Fruit fly (Drosophila melanogaster) whole organism, embryonic: ENCODE data around the gene ninaG.

Experiments
- B-H1 ChIP-seq: fragments of 200-800 bp; sonication (Bioruptor generic); IDR thresholded peaks from 3 replicates; pipeline ENCODE4 v1.3.6; 2022; ENCODE audit warnings: missing biosample characterization, missing genetic modification characterization
- BEAF-32 ChIP-seq: fragments of 200-800 bp; sonication (Bioruptor generic); optimal IDR thresholded peaks from 3 replicates; lab custom pipeline; 2017; ENCODE audit warnings: missing biosample characterization, missing genetic modification characterization, mild to moderate bottlenecking, moderate library complexity, missing genetic modification reagents
- Blimp-1 ChIP-seq: fragments of 200-800 bp; sonication (Bioruptor generic); optimal IDR thresholded peaks from 3 replicates; lab custom pipeline; 2018; ENCODE audit warnings: missing biosample characterization, missing genetic modification characterization, mild to moderate bottlenecking, moderate library complexity, missing genetic modification reagents
- CG11093 ChIP-seq: fragments of 200-800 bp; sonication (Bioruptor generic); IDR thresholded peaks from 3 replicates; pipeline ENCODE4 v1.3.6; 2022; ENCODE audit warnings: missing biosample characterization, missing genetic modification characterization
- CG12071 ChIP-seq: fragments of 200-800 bp; sonication (Bioruptor generic); optimal IDR thresholded peaks from 3 replicates; lab custom pipeline; 2018; ENCODE audit warnings: missing biosample characterization, mild to moderate bottlenecking, missing genetic modification characterization
- CG12104 ChIP-seq: fragments of 200-800 bp; sonication (Bioruptor generic); optimal IDR thresholded peaks from 3 replicates; lab custom pipeline; 2016; ENCODE audit warnings: missing biosample characterization, missing genetic modification characterization
- CG12391 ChIP-seq: fragments of 200-800 bp; sonication (Bioruptor generic); optimal IDR thresholded peaks from 3 replicates; lab custom pipeline; 2018; ENCODE audit warnings: missing biosample characterization, mild to moderate bottlenecking, missing genetic modification characterization, moderate library complexity
- CG12659 ChIP-seq: fragments of 200-800 bp; sonication (Bioruptor generic); optimal IDR thresholded peaks from 3 replicates; lab custom pipeline; 2017; ENCODE audit warnings: mild to moderate bottlenecking, missing biosample characterization, missing genetic modification reagents, missing genetic modification characterization
- CG12942 ChIP-seq: fragments of 200-800 bp; sonication (Bioruptor generic); optimal IDR thresholded peaks from 3 replicates; lab custom pipeline; 2016; ENCODE audit warnings: missing biosample characterization, missing genetic modification characterization
- CG14710 ChIP-seq: fragments of 200-800 bp; sonication (Bioruptor generic); optimal IDR thresholded peaks from 3 replicates; lab custom pipeline; 2019; ENCODE audit warnings: missing biosample characterization, mild to moderate bottlenecking, missing genetic modification characterization, moderate library complexity
- CG15269 ChIP-seq: fragments of 200-800 bp; sonication (Bioruptor generic); optimal IDR thresholded peaks from 2 replicates; lab custom pipeline; 2018; ENCODE audit warnings: missing biosample characterization, mild to moderate bottlenecking, missing genetic modification characterization, moderate library complexity
- CG15514 ChIP-seq: fragments of 200-800 bp; sonication (Bioruptor generic); optimal IDR thresholded peaks from 3 replicates; lab custom pipeline; 2017; ENCODE audit warnings: missing biosample characterization, missing genetic modification characterization, mild to moderate bottlenecking, moderate library complexity, missing genetic modification reagents
- CG1603 ChIP-seq: fragments of 200-800 bp; sonication (Bioruptor generic); optimal IDR thresholded peaks from 2 replicates; lab custom pipeline; 2019; ENCODE audit warnings: missing biosample characterization, mild to moderate bottlenecking, missing genetic modification characterization, moderate library complexity
- CG17829 ChIP-seq: fragments of 200-800 bp; optimal IDR thresholded peaks from 2 replicates; lab custom pipeline; 2019; ENCODE audit warnings: missing biosample characterization, mild to moderate bottlenecking, missing genetic modification characterization, moderate library complexity
- CG2116 ChIP-seq: fragments of 200-800 bp; sonication (Bioruptor generic); optimal IDR thresholded peaks from 3 replicates; lab custom pipeline; 2018; ENCODE audit warnings: missing biosample characterization, mild to moderate bottlenecking, missing genetic modification characterization
- CG6854 ChIP-seq: fragments of 200-800 bp; sonication (Bioruptor generic); optimal IDR thresholded peaks from 3 replicates; lab custom pipeline; 2017; ENCODE audit warnings: missing biosample characterization, mild to moderate bottlenecking, missing genetic modification characterization
- CG8388 ChIP-seq: fragments of 200-800 bp; sonication (Bioruptor generic); optimal IDR thresholded peaks from 2 replicates; lab custom pipeline; 2019; ENCODE audit warnings: missing biosample characterization, mild to moderate bottlenecking, missing genetic modification characterization, moderate library complexity
- CTCF ChIP-seq: fragments of 200-800 bp; sonication (Bioruptor generic); optimal IDR thresholded peaks from 2 replicates; lab custom pipeline; 2017; ENCODE audit warnings: missing biosample characterization, mild to moderate bottlenecking, missing genetic modification characterization, moderate library complexity
- Dll ChIP-seq: fragments of 200-800 bp; sonication (Bioruptor generic); IDR thresholded peaks from 4 replicates; pipeline ENCODE4 v1.3.6; 2022; ENCODE audit warnings: missing biosample characterization, missing genetic modification characterization; ENCODE audit not compliant: partially characterized antibody
- Doc2 ChIP-seq: fragments of 200-800 bp; sonication (Bioruptor generic); IDR thresholded peaks from 2 replicates; pipeline ENCODE4 v1.3.6; 2022; ENCODE audit warnings: missing biosample characterization, missing genetic modification characterization
- Doc3 ChIP-seq: fragments of 200-800 bp; sonication (Bioruptor generic); IDR thresholded peaks from 3 replicates; pipeline ENCODE4 v1.3.6; 2022; ENCODE audit warnings: missing biosample characterization, missing genetic modification characterization; ENCODE audit not compliant: partially characterized antibody
- E2f2 ChIP-seq: fragments of 200-800 bp; sonication (Bioruptor generic); IDR thresholded peaks from 2 replicates; pipeline ENCODE4 v1.3.6; 2022; ENCODE audit warnings: missing biosample characterization, missing genetic modification characterization
- Ets97D ChIP-seq: fragments of 200-800 bp; sonication (Bioruptor generic); optimal IDR thresholded peaks from 3 replicates; lab custom pipeline; 2016; ENCODE audit warnings: missing biosample characterization, missing genetic modification characterization
- HLH4C ChIP-seq: fragments of 200-800 bp; sonication (Bioruptor generic); IDR thresholded peaks from 3 replicates; pipeline ENCODE4 v1.3.6; 2022; ENCODE audit warnings: missing biosample characterization, missing genetic modification characterization; ENCODE audit not compliant: partially characterized antibody
- HLHmδ ChIP-seq: fragments of 200-800 bp; sonication (Bioruptor generic); optimal IDR thresholded peaks from 2 replicates; lab custom pipeline; 2018; ENCODE audit warnings: missing biosample characterization, mild to moderate bottlenecking, missing genetic modification characterization, moderate library complexity
- MBD-R2 ChIP-seq: fragments of 200-800 bp; sonication (Bioruptor generic); IDR thresholded peaks from 2 replicates; pipeline ENCODE4 v1.3.6; 2022; ENCODE audit warnings: missing biosample characterization, missing genetic modification characterization
- MESR4 ChIP-seq: fragments of 200-800 bp; sonication (Bioruptor generic); optimal IDR thresholded peaks from 2 replicates; lab custom pipeline; 2018; ENCODE audit warnings: missing biosample characterization, mild to moderate bottlenecking, missing genetic modification characterization, moderate library complexity
- Meics ChIP-seq: fragments of 200-800 bp; sonication (Bioruptor generic); optimal IDR thresholded peaks from 2 replicates; lab custom pipeline; 2017; ENCODE audit warnings: missing biosample characterization, mild to moderate bottlenecking, missing genetic modification characterization
- Opbp ChIP-seq: fragments of 200-800 bp; sonication (Bioruptor generic); IDR thresholded peaks from 3 replicates; pipeline ENCODE4 v1.3.6; 2022; ENCODE audit warnings: missing biosample characterization, missing genetic modification characterization; ENCODE audit not compliant: partially characterized antibody
- Pdp1 ChIP-seq, 2 experiments: fragments of 200-800 bp; sonication (Bioruptor generic); optimal IDR thresholded peaks; 3 replicates each; lab custom pipeline; 2016; ENCODE audit warnings: missing biosample characterization in 2 of 2, missing genetic modification characterization in 2 of 2, mild to moderate bottlenecking in 1 of 2, moderate library complexity in 1 of 2
- Scr ChIP-seq: fragments of 200-800 bp; sonication (Bioruptor generic); IDR thresholded peaks from 2 replicates; pipeline ENCODE4 v1.3.6; 2022; ENCODE audit warnings: missing biosample characterization, missing genetic modification characterization; ENCODE audit not compliant: partially characterized antibody
- Sry-δ ChIP-seq: fragments of 200-800 bp; sonication (Bioruptor generic); optimal IDR thresholded peaks from 2 replicates; lab custom pipeline; 2016; ENCODE audit warnings: missing biosample characterization, missing genetic modification characterization
- bbx ChIP-seq: fragments of 200-800 bp; sonication (Bioruptor generic); IDR thresholded peaks from 2 replicates; pipeline ENCODE4 v1.3.6; 2022; ENCODE audit warnings: missing biosample characterization, missing genetic modification characterization; ENCODE audit not compliant: partially characterized antibody
- crp ChIP-seq, 2 experiments: fragments of 200-800 bp; sonication (Bioruptor generic); optimal IDR thresholded peaks; 2 replicates in 1 of 2; 3 replicates in 1 of 2; lab custom pipeline; 2017; ENCODE audit warnings: missing biosample characterization in 2 of 2, missing genetic modification characterization in 2 of 2, mild to moderate bottlenecking in 1 of 2, moderate library complexity in 1 of 2
- ham ChIP-seq: fragments of 200-800 bp; sonication (Bioruptor generic); IDR thresholded peaks from 2 replicates; pipeline ENCODE4 v1.3.6; 2022; ENCODE audit warnings: missing biosample characterization, missing genetic modification characterization
- inv ChIP-seq: fragments of 200-800 bp; sonication (Bioruptor generic); IDR thresholded peaks from 2 replicates; pipeline ENCODE4 v1.3.6; 2022; ENCODE audit warnings: missing biosample characterization, missing genetic modification characterization; ENCODE audit not compliant: partially characterized antibody
- nom ChIP-seq: fragments of 200-800 bp; sonication (Bioruptor generic); optimal IDR thresholded peaks from 2 replicates; lab custom pipeline; 2017; ENCODE audit warnings: missing biosample characterization, missing genetic modification characterization, mild to moderate bottlenecking, moderate library complexity, missing genetic modification reagents
- onecut ChIP-seq: fragments of 200-800 bp; sonication (Bioruptor generic); IDR thresholded peaks from 2 replicates; pipeline ENCODE4 v1.3.6; 2022; ENCODE audit warnings: missing biosample characterization, missing genetic modification characterization
- prd ChIP-seq, 3 experiments: fragments of >200 bp in 2 of 3; fragments of 200-800 bp in 1 of 3; sonication (Bioruptor generic) in 1 of 3; optimal IDR thresholded peaks in 2 of 3; IDR thresholded peaks in 1 of 3; 2 replicates in 2 of 3; 3 replicates in 1 of 3; pipeline versions ENCODE4 v1.3.6 to Lab custom; 2017 to 2022; ENCODE audit warnings: missing biosample characterization in 1 of 3, missing genetic modification characterization in 1 of 3
- pzg ChIP-seq: fragments of 200-800 bp; sonication (Bioruptor generic); optimal IDR thresholded peaks from 3 replicates; lab custom pipeline; 2018; ENCODE audit warnings: missing biosample characterization, mild to moderate bottlenecking, missing genetic modification characterization, moderate library complexity
- rib ChIP-seq: fragments of 200-800 bp; sonication (Bioruptor generic); IDR thresholded peaks from 2 replicates; pipeline ENCODE4 v1.3.6; 2022; ENCODE audit warnings: missing biosample characterization, missing genetic modification characterization
- ro ChIP-seq: fragments of 200-800 bp; sonication (Bioruptor generic); IDR thresholded peaks from 2 replicates; pipeline ENCODE4 v1.3.6; 2022; ENCODE audit warnings: missing biosample characterization, missing genetic modification characterization
- sens ChIP-seq: fragments of 200-800 bp; sonication (Bioruptor generic); peaks from one replicate; lab custom pipeline; 2016; ENCODE audit warnings: missing biosample characterization, missing genetic modification characterization
- stwl ChIP-seq: fragments of 200-800 bp; sonication (Bioruptor generic); optimal IDR thresholded peaks from 3 replicates; lab custom pipeline; 2018; ENCODE audit warnings: missing biosample characterization, mild to moderate bottlenecking, missing genetic modification characterization, moderate library complexity
- trem ChIP-seq: fragments of 200-800 bp; optimal IDR thresholded peaks from 3 replicates; lab custom pipeline; 2019; ENCODE audit warnings: missing biosample characterization, mild to moderate bottlenecking, missing genetic modification characterization, moderate library complexity

ninaG gene

DNA sequence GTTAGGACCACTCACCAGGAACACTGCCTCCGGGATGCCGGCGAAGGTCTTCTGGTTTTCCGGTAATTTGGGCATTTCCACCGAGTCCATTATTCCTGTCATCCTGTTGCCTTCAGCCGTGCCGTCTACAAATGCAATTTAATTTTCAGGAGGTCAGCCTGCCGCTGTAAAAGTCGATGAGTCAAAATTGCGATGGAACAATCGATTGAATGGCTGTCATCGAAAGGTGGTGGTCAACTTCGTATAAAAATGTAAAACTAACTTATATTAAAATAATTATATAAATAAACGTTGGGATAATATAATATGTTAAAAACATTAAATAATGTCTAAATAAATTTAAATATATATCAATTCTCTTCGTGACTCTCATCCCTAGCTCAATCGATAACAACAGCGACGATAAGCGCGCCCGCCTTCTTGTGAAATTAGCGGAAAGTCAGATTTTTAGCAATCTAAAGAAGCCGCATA, 11.8 kb downstream of the ninaG start, which contains the start of the genes mgr and Irbp (continued):
- peak; percentile 74 for TF ChIP-seq CG6854 (GFP tag; lab: Kevin White, UChicago)
- peak; percentile 70 for TF ChIP-seq Doc2 (GFP tag; lab: Robert Waterston, UW)
- peak in 1 of 2 experiments; percentile 14 for TF ChIP-seq Pdp1 (GFP tag; optimal IDR thresholded peaks at IDR 0.05; lab: Kevin White, UChicago)
- peak; percentile 97 for TF ChIP-seq CG12391 (tag; lab: Kevin White, UChicago)

DNA sequence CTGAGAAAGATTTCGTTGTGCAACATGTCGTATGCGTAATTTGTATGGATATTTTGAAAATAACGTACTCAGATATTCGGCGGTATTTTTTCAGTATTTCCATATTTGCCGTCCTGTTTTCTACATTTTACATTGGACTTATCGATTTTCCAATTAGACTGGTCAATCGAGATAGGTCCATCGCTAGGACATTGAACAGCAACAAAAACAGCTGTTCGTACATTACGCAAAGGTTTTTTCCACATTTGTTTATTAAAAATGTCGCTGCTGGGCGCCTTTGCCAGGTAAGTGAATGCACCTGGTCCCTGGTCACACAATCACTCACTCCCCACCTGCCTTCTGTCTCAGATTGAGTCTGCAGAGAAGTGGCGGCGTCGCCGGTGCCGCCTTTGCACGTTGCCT, 13.8 kb downstream of the ninaG start, which contains the start of gene mRpL40:
TSS of gene mRpL40 (plus strand) at position 186 of the 402 bp plus-strand sequence.
- TF ChIP-seq Opbp (peak; percentile 32; the same call in 1 of the 3 replicates), onecut (GFP tag; lab: Robert Waterston, UW) (peak; percentile 39), CG1603 (peak; percentile 49), CG11093 (no peak), HLHmδ (GFP tag; lab: Kevin White, UChicago) (no peak), stwl (tag; lab: Kevin White, UChicago) (peak; percentile 81), Doc3 (GFP tag; lab: Robert Waterston, UW) (peak; percentile 57; the same call in 1 of the 3 replicates), CTCF (GFP tag; lab: Kevin White, UChicago) (peak; percentile 27), CG12071 (GFP tag; lab: Kevin White, UChicago) (no peak), ro (no peak), HLH4C (GFP tag; lab: Robert Waterston, UW) (peak; percentile 47; the same call in 1 of the 3 replicates), CG15514 (GFP tag; lab: Kevin White, UChicago) (peak; percentile 21), bbx (GFP tag; lab: Robert Waterston, UW) (peak; percentile 42; the same call in 1 of the 2 replicates), Meics (GFP tag; lab: Kevin White, UChicago) (no peak), Scr (GFP tag; lab: Robert Waterston, UW) (peak; percentile 46), crp (GFP tag; optimal IDR thresholded peaks at IDR 0.05; lab: Kevin White, UChicago) (peak; percentile 60 to 91), Blimp-1 (no peak), prd (optimal IDR thresholded peaks at IDR 0.05; lab: Kevin White, UChicago) (no peak), prd (GFP tag; IDR thresholded peaks at IDR 0.05; lab: Robert Waterston, UW) (no peak), CG8388 (GFP tag; lab: Kevin White, UChicago) (no peak), CG12942 (GFP tag; lab: Kevin White, UChicago) (no peak), CG12104 (GFP tag; lab: Kevin White, UChicago) (no peak), rib (GFP tag; lab: Robert Waterston, UW) (0 out of 2 replicates have a peak, but pooled peaks have one; percentile 19), CG14710 (tag; lab: Kevin White, UChicago) (peak; percentile 19), CG12659 (peak; percentile 21), MESR4 (GFP tag; lab: Kevin White, UChicago) (peak; percentile 74), Ets97D (GFP tag; lab: Kevin White, UChicago) (peak; percentile 1), BEAF-32 (peak; percentile 50), Sry-δ (GFP tag; lab: Kevin White, UChicago) (peak; percentile 84), CG15269 (tag; lab: Kevin White, UChicago) (no peak), inv (0 out of 2 replicates have a peak, but pooled peaks have one; percentile 8), sens (GFP tag; lab: Kevin White, UChicago) (peak; percentile 32), nom (GFP tag; lab: Kevin White, UChicago) (no peak), trem (tag; lab: Kevin White, UChicago) (peak; percentile 43), CG17829 (tag; lab: Kevin White, UChicago) (peak; percentile 0), MBD-R2 (peak; percentile 91), pzg (GFP tag; lab: Kevin White, UChicago) (peak; percentile 66), B-H1 (no peak), Pdp1 (GFP tag; optimal IDR thresholded peaks at IDR 0.05; lab: Kevin White, UChicago) (peak in 1 of 2 experiments; percentile 98), E2f2 (GFP tag; lab: Robert Waterston, UW) (peak; percentile 77), Dll (GFP tag; lab: Robert Waterston, UW) (peak; percentile 71; the same call in 3 of the 4 replicates), ham (GFP tag; lab: Robert Waterston, UW) (no peak), CG2116 (GFP tag; lab: Kevin White, UChicago) (peak; percentile 23)
